Fruit fly (Drosophila melanogaster) whole organism, embryonic: ENCODE data around the gene CG14383.

ENCODE experiments used
- Bgb ChIP-seq: fragments of 200-800 bp; sonication (Bioruptor generic); IDR thresholded peaks from 2 replicates; pipeline ENCODE4 v1.3.6; 2022; ENCODE audit warnings: missing biosample characterization, missing genetic modification characterization; ENCODE audit not compliant: partially characterized antibody
- CG10274 ChIP-seq: fragments of 200-800 bp; sonication (Bioruptor generic); optimal IDR thresholded peaks from 3 replicates; lab custom pipeline; 2017; ENCODE audit warnings: missing biosample characterization, mild to moderate bottlenecking, missing genetic modification characterization
- CG11085 ChIP-seq: fragments of 200-800 bp; sonication (Bioruptor generic); IDR thresholded peaks from 2 replicates; pipeline ENCODE4 v1.3.6; 2022; ENCODE audit warnings: missing biosample characterization, missing genetic modification characterization
- CG1233 ChIP-seq: fragments of 200-800 bp; sonication (Bioruptor generic); optimal IDR thresholded peaks from 4 replicates; lab custom pipeline; 2018; ENCODE audit warnings: missing biosample characterization, mild to moderate bottlenecking, missing genetic modification characterization
- CG12659 ChIP-seq: fragments of 200-800 bp; sonication (Bioruptor generic); optimal IDR thresholded peaks from 3 replicates; lab custom pipeline; 2017; ENCODE audit warnings: mild to moderate bottlenecking, missing biosample characterization, missing genetic modification reagents, missing genetic modification characterization
- CG14441 ChIP-seq: fragments of 200-800 bp; sonication (Bioruptor generic); IDR thresholded peaks from 2 replicates; pipeline ENCODE4 v1.3.6; 2022; ENCODE audit warnings: missing biosample characterization, missing genetic modification characterization
- CG15073 ChIP-seq: fragments of 200-800 bp; sonication (Bioruptor generic); optimal IDR thresholded peaks from 2 replicates; lab custom pipeline; 2016; ENCODE audit warnings: missing biosample characterization, missing genetic modification characterization
- CG1647 ChIP-seq: fragments of 200-800 bp; sonication (Bioruptor generic); optimal IDR thresholded peaks from 3 replicates; lab custom pipeline; 2016; ENCODE audit warnings: missing biosample characterization, missing genetic modification characterization
- CG16815 ChIP-seq: fragments of 200-800 bp; sonication (Bioruptor generic); optimal IDR thresholded peaks from 3 replicates; lab custom pipeline; 2017; ENCODE audit warnings: missing biosample characterization, mild to moderate bottlenecking, missing genetic modification characterization
- CG18476 ChIP-seq: fragments of 200-800 bp; sonication (Bioruptor generic); optimal IDR thresholded peaks from 2 replicates; lab custom pipeline; 2016; ENCODE audit warnings: missing biosample characterization, mild to moderate bottlenecking, missing genetic modification characterization
- CG2199 ChIP-seq: fragments of 200-800 bp; sonication (Bioruptor generic); IDR thresholded peaks from 3 replicates; pipeline ENCODE4 v1.3.6; 2022; ENCODE audit warnings: missing biosample characterization, missing genetic modification characterization
- CG34224 ChIP-seq: fragments of 200-800 bp; sonication (Bioruptor generic); IDR thresholded peaks from 3 replicates; pipeline ENCODE4 v1.3.6; 2022; ENCODE audit warnings: missing biosample characterization, missing genetic modification characterization; ENCODE audit not compliant: partially characterized antibody
- CG6175 ChIP-seq: fragments of 200-800 bp; sonication (Bioruptor generic); IDR thresholded peaks from 3 replicates; pipeline ENCODE4 v1.3.6; 2022; ENCODE audit warnings: missing biosample characterization, missing genetic modification characterization
- CG6254 ChIP-seq: fragments of 200-800 bp; sonication (Bioruptor generic); optimal IDR thresholded peaks from 3 replicates; lab custom pipeline; 2017; ENCODE audit warnings: mild to moderate bottlenecking, missing biosample characterization, missing genetic modification reagents, missing genetic modification characterization
- CG8089 ChIP-seq: fragments of 200-800 bp; sonication (Bioruptor generic); optimal IDR thresholded peaks from 3 replicates; lab custom pipeline; 2016; ENCODE audit warnings: missing biosample characterization, missing genetic modification characterization
- CG8388 ChIP-seq: fragments of 200-800 bp; sonication (Bioruptor generic); optimal IDR thresholded peaks from 2 replicates; lab custom pipeline; 2019; ENCODE audit warnings: missing biosample characterization, mild to moderate bottlenecking, missing genetic modification characterization, moderate library complexity
- CG9876 ChIP-seq: fragments of 200-800 bp; sonication (Bioruptor generic); optimal IDR thresholded peaks from 2 replicates; lab custom pipeline; 2016; ENCODE audit warnings: missing biosample characterization, missing genetic modification characterization
- CkIIα-i1 ChIP-seq: fragments of 200-800 bp; sonication (Bioruptor generic); IDR thresholded peaks from 2 replicates; pipeline ENCODE4 v1.3.6; 2022; ENCODE audit warnings: missing biosample characterization, missing genetic modification characterization
- Dfd ChIP-seq, 2 experiments: fragments of >200 bp; optimal IDR thresholded peaks; 2 replicates each; lab custom pipeline; 2017; ENCODE audit warnings: missing biosample characterization in 2 of 2, missing genetic modification characterization in 2 of 2
- Fer2 ChIP-seq: fragments of 200-800 bp; sonication (Bioruptor generic); optimal IDR thresholded peaks from 2 replicates; lab custom pipeline; 2018; ENCODE audit warnings: missing biosample characterization, mild to moderate bottlenecking, missing genetic modification characterization, moderate library complexity
- PHDP ChIP-seq: fragments of 200-800 bp; sonication (Bioruptor generic); optimal IDR thresholded peaks from 3 replicates; lab custom pipeline; 2018; ENCODE audit warnings: missing biosample characterization, mild to moderate bottlenecking, missing genetic modification characterization, moderate library complexity
- Sox100B ChIP-seq: fragments of 200-800 bp; sonication (Bioruptor generic); optimal IDR thresholded peaks from 3 replicates; lab custom pipeline; 2018; ENCODE audit warnings: missing biosample characterization, mild to moderate bottlenecking, missing genetic modification characterization
- Xbp1 ChIP-seq: fragments of 200-800 bp; sonication (Bioruptor generic); optimal IDR thresholded peaks from 3 replicates; lab custom pipeline; 2016; ENCODE audit warnings: missing biosample characterization, mild to moderate bottlenecking, missing genetic modification characterization
- YL-1 ChIP-seq: fragments of 200-800 bp; sonication (Bioruptor generic); optimal IDR thresholded peaks from 3 replicates; lab custom pipeline; 2017; ENCODE audit warnings: missing biosample characterization, mild to moderate bottlenecking, missing genetic modification characterization
- danr ChIP-seq: fragments of 200-800 bp; sonication (Bioruptor generic); IDR thresholded peaks from 2 replicates; pipeline ENCODE4 v1.3.6; 2022; ENCODE audit warnings: missing biosample characterization, missing genetic modification characterization
- eve ChIP-seq, 2 experiments: fragments of >200 bp; optimal IDR thresholded peaks; 2 replicates each; lab custom pipeline; 2017; ENCODE audit warnings: missing biosample characterization in 2 of 2, missing genetic modification characterization in 2 of 2
- fd64A ChIP-seq: fragments of 200-800 bp; sonication (Bioruptor generic); optimal IDR thresholded peaks from 3 replicates; lab custom pipeline; 2018; ENCODE audit warnings: missing biosample characterization, mild to moderate bottlenecking, missing genetic modification characterization
- fru ChIP-seq: fragments of >200 bp; optimal IDR thresholded peaks from 2 replicates; lab custom pipeline; 2017
- kay ChIP-seq: fragments of 200-800 bp; sonication (Bioruptor generic); optimal IDR thresholded peaks from 2 replicates; lab custom pipeline; 2016; ENCODE audit warnings: missing biosample characterization, missing genetic modification characterization
- klu ChIP-seq: fragments of 200-800 bp; sonication (Bioruptor generic); IDR thresholded peaks from 2 replicates; pipeline ENCODE4 v1.3.6; 2022; ENCODE audit warnings: missing biosample characterization, missing genetic modification characterization
- mld ChIP-seq: fragments of 200-800 bp; sonication (Bioruptor generic); IDR thresholded peaks from 3 replicates; pipeline ENCODE4 v1.3.6; 2022; ENCODE audit warnings: missing biosample characterization, missing genetic modification characterization; ENCODE audit not compliant: partially characterized antibody
- nerfin-2 ChIP-seq: fragments of 200-800 bp; sonication (Bioruptor generic); IDR thresholded peaks from 2 replicates; pipeline ENCODE4 v1.3.6; 2022; ENCODE audit warnings: missing biosample characterization, missing genetic modification characterization; ENCODE audit not compliant: partially characterized antibody
- nmo ChIP-seq: fragments of 200-800 bp; sonication (Bioruptor generic); optimal IDR thresholded peaks from 2 replicates; lab custom pipeline; 2018; ENCODE audit warnings: missing biosample characterization, mild to moderate bottlenecking, missing genetic modification characterization, moderate library complexity
- pan ChIP-seq, 4 experiments: fragments of >200 bp in 3 of 4; fragments of 200-800 bp in 1 of 4; sonication (Bioruptor generic) in 1 of 4; optimal IDR thresholded peaks in 3 of 4; IDR thresholded peaks in 1 of 4; 2 replicates each; pipeline versions ENCODE4 v1.3.6 to Lab custom; 2017 to 2022; ENCODE audit warnings: missing biosample characterization in 2 of 4, missing genetic modification characterization in 2 of 4, mixed read lengths in 1 of 4
- pnt ChIP-seq: fragments of 200-800 bp; sonication (Bioruptor generic); optimal IDR thresholded peaks from 3 replicates; lab custom pipeline; 2016; ENCODE audit warnings: missing biosample characterization, missing genetic modification characterization
- prd ChIP-seq, 3 experiments: fragments of >200 bp in 2 of 3; fragments of 200-800 bp in 1 of 3; sonication (Bioruptor generic) in 1 of 3; optimal IDR thresholded peaks in 2 of 3; IDR thresholded peaks in 1 of 3; 2 replicates in 2 of 3; 3 replicates in 1 of 3; pipeline versions ENCODE4 v1.3.6 to Lab custom; 2017 to 2022; ENCODE audit warnings: missing biosample characterization in 1 of 3, missing genetic modification characterization in 1 of 3
- pum ChIP-seq: fragments of 200-800 bp; sonication (Bioruptor generic); optimal IDR thresholded peaks from 2 replicates; lab custom pipeline; 2016; ENCODE audit warnings: missing biosample characterization, missing genetic modification characterization
- pzg ChIP-seq: fragments of 200-800 bp; sonication (Bioruptor generic); optimal IDR thresholded peaks from 3 replicates; lab custom pipeline; 2018; ENCODE audit warnings: missing biosample characterization, mild to moderate bottlenecking, missing genetic modification characterization, moderate library complexity
- rib ChIP-seq: fragments of 200-800 bp; sonication (Bioruptor generic); IDR thresholded peaks from 2 replicates; pipeline ENCODE4 v1.3.6; 2022; ENCODE audit warnings: missing biosample characterization, missing genetic modification characterization
- sim ChIP-seq: fragments of 200-800 bp; sonication (Bioruptor generic); IDR thresholded peaks from 2 replicates; pipeline ENCODE4 v1.3.6; 2022; ENCODE audit warnings: missing biosample characterization, missing genetic modification characterization
- sisA ChIP-seq: fragments of 200-800 bp; sonication (Bioruptor generic); IDR thresholded peaks from 2 replicates; pipeline ENCODE4 v1.3.6; 2022; ENCODE audit warnings: missing biosample characterization, missing genetic modification characterization
- slou ChIP-seq: fragments of 200-800 bp; sonication (Bioruptor generic); optimal IDR thresholded peaks from 3 replicates; lab custom pipeline; 2016; ENCODE audit warnings: missing biosample characterization, missing genetic modification characterization
- sna ChIP-seq: fragments of 200-800 bp; sonication (Bioruptor generic); IDR thresholded peaks from 2 replicates; pipeline ENCODE4 v1.3.6; 2022; ENCODE audit warnings: missing biosample characterization, missing genetic modification characterization; ENCODE audit not compliant: partially characterized antibody
- tin ChIP-seq: fragments of 200-800 bp; sonication (Bioruptor generic); optimal IDR thresholded peaks from 3 replicates; lab custom pipeline; 2016; ENCODE audit warnings: missing biosample characterization, missing genetic modification characterization
- tio ChIP-seq: fragments of 200-800 bp; sonication (Bioruptor generic); optimal IDR thresholded peaks from 2 replicates; lab custom pipeline; 2017; ENCODE audit warnings: missing biosample characterization, missing genetic modification characterization, inconsistent platforms
- twi ChIP-seq: fragments of 200-800 bp; optimal IDR thresholded peaks from 2 replicates; lab custom pipeline; 2019; ENCODE audit warnings: missing biosample characterization, mild to moderate bottlenecking, missing genetic modification characterization, moderate library complexity
- wor ChIP-seq: fragments of 200-800 bp; sonication (Bioruptor generic); IDR thresholded peaks from 2 replicates; pipeline ENCODE4 v1.3.6; 2022; ENCODE audit warnings: missing biosample characterization, missing genetic modification characterization
- zfh2 ChIP-seq: fragments of 200-800 bp; sonication (Bioruptor generic); optimal IDR thresholded peaks from 2 replicates; lab custom pipeline; 2016; ENCODE audit warnings: missing biosample characterization, missing genetic modification characterization

CG14383 gene

dm6 chr3R:12982167-12982981, 5.9 kb downstream of the CG14383 start (continued):
- no peak for TF ChIP-seq nerfin-2 (GFP tag; lab: Robert Waterston, UW)
- TF ChIP-seq CG11085 (GFP tag; lab: Robert Waterston, UW) = no peak
- no peak for TF ChIP-seq pzg (GFP tag; lab: Kevin White, UChicago)
- TF ChIP-seq CG15073 = no peak
- no peak for TF ChIP-seq Dfd (GFP tag; optimal IDR thresholded peaks at IDR 0.05; lab: Kevin White, UChicago)
- peak; percentile 74 for TF ChIP-seq tio (GFP tag; lab: Kevin White, UChicago)
- TF ChIP-seq CG1233 (GFP tag; lab: Kevin White, UChicago) = peak; percentile 80
- TF ChIP-seq tin = peak; percentile 32
- TF ChIP-seq CG16815 = peak; percentile 63
- no peak for TF ChIP-seq mld (GFP tag; lab: Robert Waterston, UW)
- TF ChIP-seq rib = peak; percentile 43; the same call in 1 of the 2 replicates
- no peak; the same call in 1 of the 2 replicates for TF ChIP-seq Bgb (GFP tag; lab: Robert Waterston, UW)
- no peak for TF ChIP-seq CG8089
- TF ChIP-seq klu (GFP tag; lab: Robert Waterston, UW) = peak; percentile 43; the same call in 1 of the 2 replicates
- no peak for TF ChIP-seq CG6175 (GFP tag; lab: Robert Waterston, UW)
- peak; percentile 83 for TF ChIP-seq PHDP
- TF ChIP-seq pum (GFP tag; lab: Kevin White, UChicago) = no peak
- no peak for TF ChIP-seq fru (lab: Kevin White, UChicago)
- TF ChIP-seq pan (optimal IDR thresholded peaks at IDR 0.05; lab: Kevin White, UChicago) = no peak
- TF ChIP-seq pan (GFP tag; optimal IDR thresholded peaks at IDR 0.05 in 1 of 2, IDR thresholded peaks at IDR 0.05 in 1 of 2) = peak in 1 of 2 experiments; percentile 64
- no peak for TF ChIP-seq CG10274 (GFP tag; lab: Kevin White, UChicago)
- peak; percentile 34 for TF ChIP-seq nmo (GFP tag; lab: Kevin White, UChicago)
- peak; percentile 5 for TF ChIP-seq Fer2
- peak; percentile 48 for TF ChIP-seq sisA (GFP tag; lab: Robert Waterston, UW)
- TF ChIP-seq CkIIα-i1 (GFP tag; lab: Robert Waterston, UW) = no peak
- TF ChIP-seq sna (GFP tag; lab: Robert Waterston, UW) = 0 out of 2 replicates have a peak, but pooled peaks have one; percentile 13
- TF ChIP-seq CG12659 (GFP tag; lab: Kevin White, UChicago) = peak; percentile 84
- TF ChIP-seq CG18476 (GFP tag; lab: Kevin White, UChicago) = peak; percentile 31
- no peak for TF ChIP-seq CG2199
- peak; percentile 37; the same call in 1 of the 2 replicates for TF ChIP-seq CG14441
- TF ChIP-seq CG34224 (GFP tag; lab: Robert Waterston, UW) = no peak
- peak; percentile 50 for TF ChIP-seq CG6254 (GFP tag; lab: Kevin White, UChicago)
- no peak for TF ChIP-seq eve (GFP tag; optimal IDR thresholded peaks at IDR 0.05; lab: Kevin White, UChicago)
- peak; percentile 35 for TF ChIP-seq CG8388 (GFP tag; lab: Kevin White, UChicago)
- no peak for TF ChIP-seq prd (optimal IDR thresholded peaks at IDR 0.05; lab: Kevin White, UChicago)
- peak; percentile 63 for TF ChIP-seq prd (GFP tag; IDR thresholded peaks at IDR 0.05; lab: Robert Waterston, UW)
- TF ChIP-seq sim (GFP tag; lab: Robert Waterston, UW) = no peak
- TF ChIP-seq twi = peak; percentile 15
- no peak for TF ChIP-seq danr (GFP tag; lab: Robert Waterston, UW)
- no peak for TF ChIP-seq CG1647
- TF ChIP-seq wor (GFP tag; lab: Robert Waterston, UW) = peak; percentile 41
- peak; percentile 69 for TF ChIP-seq Xbp1
- peak; percentile 25 for TF ChIP-seq kay (GFP tag; lab: Kevin White, UChicago)
- peak; percentile 60 for TF ChIP-seq Sox100B (GFP tag; lab: Kevin White, UChicago)
- TF ChIP-seq CG9876 (GFP tag; lab: Kevin White, UChicago) = no peak
- TF ChIP-seq fd64A (GFP tag; lab: Kevin White, UChicago) = no peak
- peak; percentile 38 for TF ChIP-seq slou
- no peak for TF ChIP-seq YL-1 (GFP tag; lab: Kevin White, UChicago)
- TF ChIP-seq pnt = no peak
- peak; percentile 60 for TF ChIP-seq zfh2 (GFP tag; lab: Kevin White, UChicago)
